Worm (Caenorhabditis elegans): ENCODE results near the gene tomm-7.

ce11 chrIII:7907515-7907914 is 48.1 kb downstream of the tomm-7 start, which contains the start of gene pcp-5:
- TF ChIP-seq ama-1 (optimal IDR thresholded peaks at IDR 0.05) (no peak), ama-1 (GFP tag; optimal IDR thresholded peaks at IDR 0.05) (no peak), zim-3 (tag; optimal IDR thresholded peaks at IDR 0.05) (no peak), pha-4 (tag; optimal IDR thresholded peaks at IDR 0.05) (no peak), unc-130 (GFP tag; optimal IDR thresholded peaks at IDR 0.05) (no peak), hsf-1 (GFP tag; IDR thresholded peaks at IDR 0.05) (no peak), snpc-1.1 (tag; optimal IDR thresholded peaks at IDR 0.05; ENCODE audit: insufficient read depth) (no peak), ztf-18 (tag; optimal IDR thresholded peaks at IDR 0.05) (no peak), nhr-90 (tag; optimal IDR thresholded peaks at IDR 0.05) (no peak), cebp-1 (GFP tag; IDR thresholded peaks at IDR 0.05) (no peak), cebp-1 (tag; optimal IDR thresholded peaks at IDR 0.05) (no peak), hmg-1.2 (GFP tag; IDR thresholded peaks at IDR 0.05) (no peak), ztf-22 (GFP tag; optimal IDR thresholded peaks at IDR 0.05) (no peak), rec-8 (tag; optimal IDR thresholded peaks at IDR 0.05) (no peak), Y95B8A.8 (GFP tag; IDR thresholded peaks at IDR 0.05) (no peak), Y56A3A.18 (GFP tag; IDR thresholded peaks at IDR 0.05) (no peak)
